Worm (Caenorhabditis elegans): ENCODE results near the gene nspb-8.
A peak's percentile ranks its signal among the peaks of the same experiment; 100 is the strongest.

The nspb-8 gene

ce11 chrII:14616927-14617326, 36.5 kb upstream of the nspb-8 start (continued):
- TF ChIP-seq lin-13 (GFP tag; optimal IDR thresholded peaks at IDR 0.05), result no peak
- peak; percentile 39 for TF ChIP-seq unc-130 (GFP tag; optimal IDR thresholded peaks at IDR 0.05)
- no peak for TF ChIP-seq ceh-32 (tag; optimal IDR thresholded peaks at IDR 0.05; ENCODE audit: poor library complexity)
- TF ChIP-seq nhr-6 (tag; optimal IDR thresholded peaks at IDR 0.05), result no peak
- TF ChIP-seq lin-38 (GFP tag; IDR thresholded peaks at IDR 0.05), result peak; percentile 77; the same call in 1 of the 2 replicates
- TF ChIP-seq daf-12 (tag; optimal IDR thresholded peaks at IDR 0.05), result no peak
- peak; percentile 73 for TF ChIP-seq ctbp-1 (GFP tag; IDR thresholded peaks at IDR 0.05)
- no peak for TF ChIP-seq nhr-237 (tag; optimal IDR thresholded peaks at IDR 0.05)
- TF ChIP-seq madf-9 (GFP tag; conservative IDR thresholded peaks at IDR 0.05), result peak; percentile 66; the same call in 1 of the 2 replicates
- TF ChIP-seq nhr-76 (tag; optimal IDR thresholded peaks at IDR 0.05), result no peak
- peak; percentile 84 for TF ChIP-seq snpc-1.2 (GFP tag; IDR thresholded peaks at IDR 0.05)
- no peak for TF ChIP-seq ama-1 (optimal IDR thresholded peaks at IDR 0.05)
- TF ChIP-seq dve-1 (tag; optimal IDR thresholded peaks at IDR 0.05; ENCODE audit: insufficient read depth), result peak; percentile 28
- TF ChIP-seq mxl-3 (GFP tag; optimal IDR thresholded peaks at IDR 0.05), result peak; percentile 43

ce11 chrII:14616402-14616801, 36.0 kb upstream of the nspb-8 start:
- TF ChIP-seq nhr-77 (tag; optimal IDR thresholded peaks at IDR 0.05) (peak; percentile 17), nhr-42 (GFP tag; IDR thresholded peaks at IDR 0.05) (no peak), hif-1 (tag; optimal IDR thresholded peaks at IDR 0.05) (no peak), nhr-76 (tag; optimal IDR thresholded peaks at IDR 0.05) (no peak), hlh-30 (tag; optimal IDR thresholded peaks at IDR 0.05; ENCODE audit: insufficient read depth) (peak; percentile 19), nhr-28 (tag; optimal IDR thresholded peaks at IDR 0.05) (peak; percentile 62), lsy-2 (tag; optimal IDR thresholded peaks at IDR 0.05) (peak in 1 of 2 experiments; percentile 69), dve-1 (tag; optimal IDR thresholded peaks at IDR 0.05; ENCODE audit: insufficient read depth) (peak; percentile 76), aha-1 (tag) (peak; percentile 79)

ce11 chrII:14615735-14616134, 35.3 kb upstream of the nspb-8 start, which contains the start of gene mltn-9:
Gene mltn-9, plus strand, starts transcription at chrII:14616035.
- no peak for TF ChIP-seq ceh-44 (GFP tag; IDR thresholded peaks at IDR 0.05)
- TF ChIP-seq skn-1 (tag; optimal IDR thresholded peaks at IDR 0.05), result no peak
- TF ChIP-seq arid-1 (GFP tag; conservative IDR thresholded peaks at IDR 0.05), result no peak
- TF ChIP-seq ztf-7 (tag; optimal IDR thresholded peaks at IDR 0.05), result no peak
- TF ChIP-seq madf-5 (GFP tag; IDR thresholded peaks at IDR 0.05), result no peak
- TF ChIP-seq lin-1 (GFP tag; IDR thresholded peaks at IDR 0.05), result no peak
- TF ChIP-seq nhr-76 (tag; optimal IDR thresholded peaks at IDR 0.05), result no peak
- no peak for TF ChIP-seq fkh-10 (GFP tag; optimal IDR thresholded peaks at IDR 0.05)
- no peak for TF ChIP-seq ztf-11 (tag; optimal IDR thresholded peaks at IDR 0.05)
- TF ChIP-seq gei-8 (GFP tag; optimal IDR thresholded peaks at IDR 0.05), result no peak
- no peak for TF ChIP-seq rbr-2 (tag; optimal IDR thresholded peaks at IDR 0.05)
- no peak for TF ChIP-seq fos-1 (tag; optimal IDR thresholded peaks at IDR 0.05)
- no peak for TF ChIP-seq mdl-1 (tag; optimal IDR thresholded peaks at IDR 0.05)
- TF ChIP-seq nhr-25 (tag; optimal IDR thresholded peaks at IDR 0.05; ENCODE audit: borderline replicate concordance, insufficient read depth), result no peak
- no peak for TF ChIP-seq ceh-32 (tag; optimal IDR thresholded peaks at IDR 0.05; ENCODE audit: poor library complexity)
- no peak for TF ChIP-seq hif-1 (tag; optimal IDR thresholded peaks at IDR 0.05)
- TF ChIP-seq lir-3 (tag; optimal IDR thresholded peaks at IDR 0.05), result no peak
- no peak for TF ChIP-seq daf-19 (GFP tag; conservative IDR thresholded peaks at IDR 0.05)

ce11 chrII:14611307-14611706, 30.9 kb upstream of the nspb-8 start:
- no peak for TF ChIP-seq hlh-30 (tag; optimal IDR thresholded peaks at IDR 0.05; ENCODE audit: insufficient read depth)
- 0 out of 2 replicates have a peak, but pooled peaks have one; percentile 17 for TF ChIP-seq T26A8.4 (GFP tag; IDR thresholded peaks at IDR 0.05)
- TF ChIP-seq aha-1 (tag), result peak; percentile 50
- TF ChIP-seq Y75B8A.6 (GFP tag; IDR thresholded peaks at IDR 0.05), result no peak

Measured in whole organism, L4 larva.